Fruit fly (Drosophila melanogaster) whole organism, pupa: ENCODE results near the gene CG5068.

Experiments used
- CG10348 ChIP-seq: fragments of 200-800 bp; sonication (Bioruptor generic); IDR thresholded peaks from 2 replicates; pipeline ENCODE4 v1.3.6; 2022; ENCODE audit warnings: missing biosample characterization, missing genetic modification characterization
- CG12605 ChIP-seq: fragments of 200-800 bp; sonication (Bioruptor generic); IDR thresholded peaks from 2 replicates; pipeline ENCODE4 v1.3.6; 2022; ENCODE audit warnings: missing biosample characterization, missing genetic modification characterization
- CG13204 ChIP-seq: fragments of 200-800 bp; sonication (Bioruptor generic); optimal IDR thresholded peaks from 2 replicates; lab custom pipeline; 2018; ENCODE audit warnings: missing biosample characterization, mild to moderate bottlenecking, missing genetic modification characterization, moderate library complexity
- CG14655 ChIP-seq: fragments of 200-800 bp; sonication (Bioruptor generic); optimal IDR thresholded peaks from 3 replicates; lab custom pipeline; 2017; ENCODE audit warnings: mild to moderate bottlenecking, missing biosample characterization, missing genetic modification reagents, missing genetic modification characterization
- CG15710 ChIP-seq: fragments of 200-800 bp; sonication (Bioruptor generic); optimal IDR thresholded peaks from 2 replicates; lab custom pipeline; 2018; ENCODE audit warnings: missing biosample characterization, mild to moderate bottlenecking, missing genetic modification characterization, moderate library complexity
- CG17806 ChIP-seq: fragments of 200-800 bp; sonication (Bioruptor generic); optimal IDR thresholded peaks from 2 replicates; lab custom pipeline; 2018; ENCODE audit warnings: missing biosample characterization, mild to moderate bottlenecking, missing genetic modification characterization, moderate library complexity
- CG32121 ChIP-seq: fragments of 200-800 bp; sonication (Bioruptor generic); IDR thresholded peaks from 2 replicates; pipeline ENCODE4 v1.3.6; 2022; ENCODE audit warnings: missing biosample characterization, missing genetic modification characterization
- CG34367 ChIP-seq: fragments of 200-800 bp; sonication (Bioruptor generic); optimal IDR thresholded peaks from 2 replicates; lab custom pipeline; 2018; ENCODE audit warnings: missing biosample characterization, mild to moderate bottlenecking, missing genetic modification characterization
- CG4496 ChIP-seq: fragments of 200-800 bp; sonication (Bioruptor generic); IDR thresholded peaks from 3 replicates; pipeline ENCODE4 v1.3.6; 2022; ENCODE audit warnings: missing biosample characterization, missing genetic modification characterization
- CG8159 ChIP-seq: fragments of 200-800 bp; sonication (Bioruptor generic); optimal IDR thresholded peaks from 3 replicates; lab custom pipeline; 2018; ENCODE audit warnings: missing biosample characterization, mild to moderate bottlenecking, missing genetic modification characterization, moderate library complexity
- CG8301 ChIP-seq: fragments of 200-800 bp; sonication (Bioruptor generic); optimal IDR thresholded peaks from 2 replicates; lab custom pipeline; 2018; ENCODE audit warnings: missing biosample characterization, mild to moderate bottlenecking, missing genetic modification characterization
- CG9948 ChIP-seq: fragments of 200-800 bp; sonication (Bioruptor generic); optimal IDR thresholded peaks from 2 replicates; lab custom pipeline; 2018; ENCODE audit warnings: missing biosample characterization, mild to moderate bottlenecking, missing genetic modification characterization, moderate library complexity
- D1 ChIP-seq: fragments of 200-800 bp; sonication (Bioruptor generic); optimal IDR thresholded peaks from 2 replicates; lab custom pipeline; 2018; ENCODE audit warnings: missing biosample characterization, mild to moderate bottlenecking, missing genetic modification characterization, moderate library complexity
- EcR ChIP-seq: fragments of 200-800 bp; sonication (Bioruptor generic); optimal IDR thresholded peaks from 3 replicates; lab custom pipeline; 2019; ENCODE audit warnings: missing biosample characterization, missing genetic modification characterization, mild to moderate bottlenecking, moderate library complexity, missing genetic modification reagents
- Ets98B ChIP-seq: fragments of 200-800 bp; sonication (Bioruptor generic); IDR thresholded peaks from 2 replicates; pipeline ENCODE4 v1.3.6; 2022; ENCODE audit warnings: missing biosample characterization, missing genetic modification characterization
- Pif1A ChIP-seq: fragments of 200-800 bp; sonication (Bioruptor generic); optimal IDR thresholded peaks from 3 replicates; lab custom pipeline; 2016; ENCODE audit warnings: missing biosample characterization, missing genetic modification characterization
- Pif1B ChIP-seq: fragments of 200-800 bp; sonication (Bioruptor generic); optimal IDR thresholded peaks from 3 replicates; lab custom pipeline; 2016; ENCODE audit warnings: missing biosample characterization, missing genetic modification characterization
- Snoo ChIP-seq: fragments of 200-800 bp; sonication (Bioruptor generic); optimal IDR thresholded peaks from 3 replicates; lab custom pipeline; 2017; ENCODE audit warnings: missing biosample characterization, mild to moderate bottlenecking, missing genetic modification characterization, inconsistent platforms
- fd96Ca ChIP-seq: fragments of 200-800 bp; sonication (Bioruptor generic); IDR thresholded peaks from 3 replicates; pipeline ENCODE4 v1.3.6; 2022; ENCODE audit warnings: missing biosample characterization, missing genetic modification characterization
- gl ChIP-seq: fragments of 200-800 bp; sonication (Bioruptor generic); optimal IDR thresholded peaks from 2 replicates; lab custom pipeline; 2018; ENCODE audit warnings: missing biosample characterization, mild to moderate bottlenecking, missing genetic modification characterization
- rn ChIP-seq: fragments of 200-800 bp; sonication (Bioruptor generic); IDR thresholded peaks from 2 replicates; pipeline ENCODE4 v1.3.6; 2022; ENCODE audit warnings: missing biosample characterization, missing genetic modification characterization

The CG5068 gene

DNA sequence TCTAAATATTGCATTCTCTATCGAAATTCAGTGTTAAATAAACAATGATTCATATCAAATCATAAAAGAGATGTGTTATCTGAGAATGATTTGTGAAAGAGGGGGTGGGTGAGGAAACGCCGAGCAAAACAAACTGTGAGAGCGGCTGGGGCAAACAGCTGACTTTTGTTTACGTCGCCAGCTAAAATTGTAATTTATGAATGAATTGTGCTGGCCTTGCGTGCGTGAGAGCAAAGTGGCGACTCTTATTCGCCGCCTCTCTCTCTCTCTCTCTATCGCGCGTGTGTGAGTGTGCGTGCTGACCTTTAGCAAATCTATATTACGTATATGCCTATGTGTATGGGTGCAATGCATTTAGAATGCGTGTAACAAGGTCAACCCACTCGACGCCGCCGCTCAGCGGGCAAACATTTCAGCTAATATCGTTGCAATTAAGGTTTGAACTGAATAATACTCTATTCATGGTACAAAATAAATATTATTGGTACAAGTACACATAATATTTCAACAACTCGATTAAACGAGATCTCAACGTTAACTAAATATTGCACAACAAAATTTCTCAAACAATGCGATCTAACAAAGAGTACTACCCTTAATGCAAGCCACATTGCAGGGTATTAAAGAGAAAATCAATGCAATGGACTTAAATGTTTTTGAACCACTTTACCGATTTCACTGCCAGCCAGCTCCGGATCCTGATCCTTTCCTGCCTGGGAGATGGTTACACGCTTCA, 7.7 kb upstream of the CG5068 start:
- TF ChIP-seq CG8301 (peak; percentile 3), CG12605 (GFP tag; lab: Robert Waterston, UW) (peak; percentile 40), Pif1B (GFP tag; lab: Kevin White, UChicago) (no peak), Ets98B (GFP tag; lab: Robert Waterston, UW) (peak; percentile 74), CG4496 (GFP tag; lab: Robert Waterston, UW) (peak; percentile 83; the same call in 2 of the 3 replicates), D1 (tag; lab: Kevin White, UChicago) (no peak), CG32121 (GFP tag; lab: Robert Waterston, UW) (peak; percentile 84), CG8159 (no peak), fd96Ca (GFP tag; lab: Robert Waterston, UW) (peak; percentile 73; the same call in 2 of the 3 replicates), EcR (GFP tag; lab: Kevin White, UChicago) (peak; percentile 70), CG9948 (tag; lab: Kevin White, UChicago) (peak; percentile 8), CG10348 (GFP tag; lab: Robert Waterston, UW) (peak; percentile 47; the same call in 1 of the 2 replicates)

DNA sequence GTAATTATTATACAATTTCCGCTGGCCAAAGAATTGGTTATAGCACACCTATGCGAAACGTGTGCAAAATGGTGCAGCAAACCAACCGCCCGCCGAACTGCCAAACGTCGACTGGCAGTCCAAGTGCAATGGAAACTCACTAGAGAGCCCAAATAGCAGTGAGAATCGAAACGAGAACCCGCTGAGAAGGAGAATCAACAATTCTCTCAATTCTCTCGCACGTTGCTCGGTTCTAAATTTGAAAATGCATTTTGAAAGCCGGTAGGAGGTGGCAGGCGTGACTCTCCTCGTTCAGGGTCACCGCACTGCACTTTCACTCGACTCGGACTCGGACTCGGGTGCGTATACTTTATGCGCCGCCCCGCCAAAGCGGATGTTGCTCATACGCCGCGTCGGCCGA, 6.7 kb upstream of the CG5068 start, which contains the start of gene CG5644:
Gene CG5644 (minus strand): TSS at position 101 of the 400 bp plus-strand sequence.
- TF ChIP-seq CG15710 (tag; lab: Kevin White, UChicago): no peak
- TF ChIP-seq CG8301: no peak
- no peak for TF ChIP-seq CG10348 (GFP tag; lab: Robert Waterston, UW)
- no peak for TF ChIP-seq gl (tag; lab: Kevin White, UChicago)
- TF ChIP-seq CG12605 (GFP tag; lab: Robert Waterston, UW): no peak
- no peak for TF ChIP-seq fd96Ca (GFP tag; lab: Robert Waterston, UW)
- no peak for TF ChIP-seq CG9948 (tag; lab: Kevin White, UChicago)
- no peak for TF ChIP-seq Ets98B (GFP tag; lab: Robert Waterston, UW)
- no peak for TF ChIP-seq CG13204 (GFP tag; lab: Kevin White, UChicago)
- no peak for TF ChIP-seq CG14655 (GFP tag; lab: Kevin White, UChicago)
- no peak for TF ChIP-seq CG32121 (GFP tag; lab: Robert Waterston, UW)
- TF ChIP-seq rn (GFP tag; lab: Robert Waterston, UW): no peak
- no peak for TF ChIP-seq Pif1A (GFP tag; lab: Kevin White, UChicago)
- no peak for TF ChIP-seq EcR (GFP tag; lab: Kevin White, UChicago)
- TF ChIP-seq CG17806: no peak
- no peak for TF ChIP-seq CG34367 (tag; lab: Kevin White, UChicago)

DNA sequence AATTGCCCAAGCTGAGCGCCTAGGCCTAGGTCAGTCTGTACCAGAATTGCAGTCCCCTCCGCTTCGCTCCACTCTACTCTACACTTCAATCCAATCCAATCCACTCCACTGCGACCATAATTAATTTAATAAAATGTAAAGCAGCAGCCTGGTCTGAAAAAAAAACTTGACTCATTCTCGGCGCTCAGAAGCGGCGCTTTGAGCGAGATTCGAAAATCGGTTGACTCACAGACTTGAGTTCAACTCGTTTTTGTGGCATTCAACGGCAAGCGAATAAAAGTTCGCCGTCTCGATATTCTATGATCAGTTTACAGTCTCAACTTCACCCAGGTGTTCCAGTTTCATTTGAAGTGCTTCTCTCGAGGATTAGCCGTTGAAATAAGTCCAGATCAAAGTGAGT, 5.0 kb upstream of the CG5068 start, which contains the start of gene CG13314:
Gene CG13314 (plus strand): TSS at position 301 of the 400 bp plus-strand sequence.
- TF ChIP-seq CG8159: no peak

DNA sequence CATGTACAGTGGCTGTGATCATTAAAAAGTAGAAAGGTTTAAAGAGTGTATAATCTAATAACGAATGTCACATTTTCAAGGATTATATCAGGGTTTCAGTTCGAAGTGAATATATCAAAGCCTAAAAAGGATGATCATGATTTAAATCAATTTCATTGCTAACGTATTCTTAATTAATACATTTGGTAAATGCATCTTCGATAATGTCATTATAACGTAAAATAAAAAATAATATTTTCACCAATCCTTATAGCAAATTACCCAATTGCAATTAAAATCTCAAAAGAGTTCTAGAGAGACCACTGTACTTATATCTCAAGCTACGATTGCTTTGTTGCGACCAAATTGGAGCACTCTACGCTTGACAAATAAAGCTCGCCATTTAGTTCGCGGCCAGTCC, 4.5 kb upstream of the CG5068 start:
- TF ChIP-seq CG32121 (GFP tag; lab: Robert Waterston, UW): no peak
- TF ChIP-seq EcR (GFP tag; lab: Kevin White, UChicago): no peak
- TF ChIP-seq, all 21 proteins: peak for 0

DNA sequence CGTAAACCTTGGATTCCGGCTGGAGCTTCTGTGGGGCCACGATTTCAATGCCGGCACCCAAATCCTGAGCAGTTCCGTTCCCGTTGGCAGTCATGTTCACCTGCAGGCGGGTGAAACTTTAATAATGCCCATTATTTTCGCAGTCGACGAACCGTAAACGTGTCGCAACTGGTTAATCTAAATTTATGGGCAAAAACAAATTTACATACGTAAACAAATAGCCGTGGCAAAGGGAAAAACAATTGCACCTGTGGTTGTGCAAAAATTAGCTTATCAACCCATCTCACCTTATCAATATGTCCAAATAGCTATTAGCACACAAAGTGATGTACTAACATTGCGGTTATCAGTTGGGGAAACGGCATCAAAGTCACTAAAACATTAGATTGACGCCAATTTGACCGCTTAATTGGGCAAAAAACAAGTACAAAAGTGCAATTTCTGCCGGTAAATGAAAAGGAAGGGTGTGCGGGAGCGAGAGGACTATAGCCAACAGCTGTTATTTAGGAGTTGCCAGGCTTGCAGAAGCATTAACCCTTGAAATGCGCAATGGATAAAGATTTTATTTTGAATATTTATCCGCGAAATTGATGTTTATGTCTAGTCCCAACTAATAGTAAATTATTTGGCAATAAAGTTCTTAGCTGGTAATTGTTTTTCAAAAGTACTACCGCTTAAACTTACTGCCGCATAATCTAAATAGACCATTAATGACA, 1.2 kb upstream of the CG5068 start:
- TF ChIP-seq CG4496 (GFP tag; lab: Robert Waterston, UW): peak; percentile 27; the same call in 1 of the 3 replicates
- TF ChIP-seq Pif1B (GFP tag; lab: Kevin White, UChicago): no peak

DNA sequence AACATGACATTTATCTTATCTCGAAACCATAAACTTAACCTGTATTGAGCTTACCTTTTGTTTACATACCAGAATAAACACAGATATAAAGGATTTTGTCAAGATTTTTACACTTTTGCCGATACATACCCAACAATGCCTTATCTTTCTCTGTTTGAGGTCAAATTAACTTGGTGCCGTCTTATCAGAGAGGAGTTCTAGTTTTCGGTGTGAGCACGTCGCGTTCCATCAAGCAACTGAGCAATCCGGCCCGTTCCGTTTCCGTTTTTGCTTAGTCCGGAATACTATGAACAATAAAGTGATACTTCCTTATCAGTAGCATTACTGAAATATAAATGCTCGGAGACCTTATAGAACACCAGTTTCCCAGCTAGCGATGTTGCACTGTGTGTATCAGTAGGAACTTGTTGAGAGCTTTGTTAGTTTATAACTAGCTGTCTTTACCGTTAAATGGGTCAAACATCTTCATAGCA, 626 bp upstream of the CG5068 start, which contains the start of gene Galk:
Gene Galk (minus strand): TSS at position 244 of the 473 bp plus-strand sequence.
- peak; percentile 8; the same call in 1 of the 2 replicates for TF ChIP-seq CG32121 (GFP tag; lab: Robert Waterston, UW)
- no peak for TF ChIP-seq CG34367 (tag; lab: Kevin White, UChicago)
- peak; percentile 26 for TF ChIP-seq EcR (GFP tag; lab: Kevin White, UChicago)
- TF ChIP-seq CG14655 (GFP tag; lab: Kevin White, UChicago): no peak
- TF ChIP-seq CG12605 (GFP tag; lab: Robert Waterston, UW): no peak
- no peak for TF ChIP-seq CG17806
- peak; percentile 52; the same call in 1 of the 3 replicates for TF ChIP-seq fd96Ca (GFP tag; lab: Robert Waterston, UW)
- no peak for TF ChIP-seq CG8301
- TF ChIP-seq CG13204 (GFP tag; lab: Kevin White, UChicago): no peak
- no peak for TF ChIP-seq rn (GFP tag; lab: Robert Waterston, UW)
- TF ChIP-seq CG9948 (tag; lab: Kevin White, UChicago): no peak
- no peak for TF ChIP-seq Pif1A (GFP tag; lab: Kevin White, UChicago)
- no peak for TF ChIP-seq gl (tag; lab: Kevin White, UChicago)
- TF ChIP-seq CG15710 (tag; lab: Kevin White, UChicago): no peak
- TF ChIP-seq Snoo (tag; lab: Kevin White, UChicago): no peak
- no peak for TF ChIP-seq Pif1B (GFP tag; lab: Kevin White, UChicago)
- peak; percentile 21; the same call in 1 of the 2 replicates for TF ChIP-seq Ets98B (GFP tag; lab: Robert Waterston, UW)
- 0 out of 3 replicates have a peak, but pooled peaks have one; percentile 18 for TF ChIP-seq CG4496 (GFP tag; lab: Robert Waterston, UW)
- TF ChIP-seq, all 21 proteins: peak for 5
